Worm (Caenorhabditis elegans) whole organism, midembryonic: ENCODE results near the gene Y16E11A.4.
"Not testable (repeated sequence)": the region's sequence is repeated elsewhere in the genome, so short reads cannot be mapped to it uniquely, and the experiment has no call there.

Experiments used
- klf-2 ChIP-seq: fragments of 200-800 bp; sonication (Bioruptor generic); conservative IDR thresholded peaks from 2 replicates; pipeline ENCODE4 v1.3.6; 2022; ENCODE audit warnings: missing genetic modification reagents, missing genetic modification characterization, missing compliant biosample characterization
- med-1 ChIP-seq: sonication (generic microtip); optimal IDR thresholded peaks from 2 replicates; lab custom pipeline; 2017; ENCODE audit warnings: missing genetic modification characterization, mild to moderate bottlenecking, missing compliant biosample characterization, antibody characterized with exemption, missing genetic modification reagents; ENCODE audit not compliant: insufficient read depth
- ztf-23 ChIP-seq: fragments of 200-800 bp; sonication (Bioruptor generic); IDR thresholded peaks from 2 replicates; pipeline ENCODE4 v1.3.6; 2022; ENCODE audit warnings: missing genetic modification reagents, missing genetic modification characterization, missing compliant biosample characterization

DNA sequence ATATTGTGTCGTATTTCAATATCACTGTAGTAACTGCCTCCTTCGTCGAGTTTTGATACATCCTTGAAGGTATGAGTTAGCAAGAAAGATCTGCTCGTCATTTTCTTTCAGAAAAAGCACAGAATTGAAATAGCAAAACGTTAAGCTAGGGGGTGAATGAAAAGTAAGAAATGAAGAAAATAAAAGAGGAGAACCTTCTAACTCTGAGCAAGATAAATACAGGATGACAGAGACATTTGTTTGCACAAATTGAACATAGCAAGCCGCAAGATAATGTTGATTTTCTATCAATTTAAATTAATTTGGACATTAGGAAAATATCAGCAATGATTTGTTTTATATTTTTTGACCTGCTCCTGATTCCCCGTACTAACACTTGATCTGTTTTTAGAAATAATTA is 31.5 kb upstream of the Y16E11A.4 start, which contains the start of gene math-49:
- TF ChIP-seq ztf-23 (GFP tag; lab: Robert Waterston, UW); med-1 (GFP tag; lab: Kevin White, UChicago); klf-2 (GFP tag; lab: Robert Waterston, UW): not testable (repeated sequence)
